Worm (Caenorhabditis elegans) whole organism, L4/young adult: ENCODE data around the gene elp-1.

Source experiments
- W03F9.2 ChIP-seq: fragments of 150-350 bp; optimal IDR thresholded peaks from 2 replicates; lab custom pipeline; 2014; ENCODE audit warnings: missing biosample characterization, missing genetic modification characterization
- him-1 ChIP-seq: sonication (generic microtip); optimal IDR thresholded peaks from 2 replicates; lab custom pipeline; 2016; ENCODE audit warnings: missing genotype, missing genetic modification reagents, missing genetic modification characterization, missing compliant biosample characterization

DNA sequence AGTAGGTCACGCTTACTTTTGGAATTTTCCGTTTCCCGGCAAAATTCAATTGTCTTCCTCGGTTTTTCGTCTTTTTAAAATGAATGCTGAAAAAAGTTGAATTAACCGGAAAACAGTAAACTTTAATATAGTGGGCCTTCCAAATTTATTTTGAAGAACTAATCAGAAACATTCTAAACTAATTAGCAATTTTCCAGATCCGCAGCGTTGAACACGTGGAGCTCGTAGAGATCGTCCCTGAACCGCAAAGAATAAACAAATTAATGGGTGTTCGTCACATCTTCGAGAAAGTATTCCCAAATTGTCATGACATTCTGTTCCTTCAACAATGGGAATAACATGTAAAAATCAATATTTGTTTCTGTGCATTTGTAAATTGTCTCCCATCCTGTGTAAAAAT is 53.7 kb downstream of the elp-1 start:
- no peak for TF ChIP-seq W03F9.2 (tag; lab: Kevin White, UChicago)
- no peak for TF ChIP-seq him-1
